Worm (Caenorhabditis elegans): ENCODE results near the gene fnip-2.
"Not testable (repeated sequence)": the region's sequence is repeated elsewhere in the genome, so short reads cannot be mapped to it uniquely, and the experiment has no call there.

Gene fnip-2

ce11 chrIV:2245565-2245964 lies 22.9 kb downstream of the fnip-2 start, which contains the start of gene M70.1:
TSS of gene M70.1 (plus strand) at chrIV:2245865.
- not testable (repeated sequence) for TF ChIP-seq let-607 (tag; optimal IDR thresholded peaks at IDR 0.05); madf-8 (GFP tag; conservative IDR thresholded peaks at IDR 0.05); repo-1 (tag; optimal IDR thresholded peaks at IDR 0.05)

- 0 out of 2 replicates have a peak, but pooled peaks have one; percentile 29 for TF ChIP-seq attf-3 (GFP tag; conservative IDR thresholded peaks at IDR 0.05)
- no peak for TF ChIP-seq Y95B8A.8 (GFP tag; IDR thresholded peaks at IDR 0.05)
- no peak for TF ChIP-seq mxl-1 (tag; optimal IDR thresholded peaks at IDR 0.05)
- no peak for TF ChIP-seq sptf-2 (GFP tag; optimal IDR thresholded peaks at IDR 0.05)
- TF ChIP-seq lin-40 (tag; optimal IDR thresholded peaks at IDR 0.05): no peak
- TF ChIP-seq F23B12.7 (tag; optimal IDR thresholded peaks at IDR 0.05; ENCODE audit: insufficient read depth): no peak
- peak; percentile 52; the same call in 1 of the 2 replicates for TF ChIP-seq hmg-1.2 (GFP tag; IDR thresholded peaks at IDR 0.05)
- TF ChIP-seq F55B11.4 (tag; optimal IDR thresholded peaks at IDR 0.05; ENCODE audit: borderline replicate concordance, insufficient read depth): no peak
- no peak for TF ChIP-seq pha-4 (tag; optimal IDR thresholded peaks at IDR 0.05)
- no peak for TF ChIP-seq lin-26 (GFP tag; IDR thresholded peaks at IDR 0.05)
- TF ChIP-seq Y56A3A.18 (GFP tag; IDR thresholded peaks at IDR 0.05): no peak
- no peak for TF ChIP-seq snpc-4 (GFP tag; optimal IDR thresholded peaks at IDR 0.05)
- TF ChIP-seq snpc-4 (tag; optimal IDR thresholded peaks at IDR 0.05): peak in 2 of 4 experiments; percentile 72 to 88
- TF ChIP-seq B0019.2 (GFP tag; conservative IDR thresholded peaks at IDR 0.05): no peak
- no peak for TF ChIP-seq Y53F4B.3 (GFP tag; IDR thresholded peaks at IDR 0.05)
- TF ChIP-seq zfh-2 (GFP tag; conservative IDR thresholded peaks at IDR 0.05): peak; percentile 80
- no peak for TF ChIP-seq rpc-1 (optimal IDR thresholded peaks at IDR 0.05)
- TF ChIP-seq rpc-1 (tag; optimal IDR thresholded peaks at IDR 0.05): peak; percentile 40
- TF ChIP-seq hlh-12 (tag; optimal IDR thresholded peaks at IDR 0.05): no peak
- TF ChIP-seq snpc-1.1 (tag; optimal IDR thresholded peaks at IDR 0.05; ENCODE audit: insufficient read depth): peak; percentile 69
- TF ChIP-seq dpl-1 (GFP tag; optimal IDR thresholded peaks at IDR 0.05): no peak
- peak; percentile 43; the same call in 1 of the 2 replicates for TF ChIP-seq cebp-2 (GFP tag; IDR thresholded peaks at IDR 0.05)
- TF ChIP-seq him-1 (tag; optimal IDR thresholded peaks at IDR 0.05): peak; percentile 14
- no peak; the same call in 1 of the 2 replicates for TF ChIP-seq egrh-3 (GFP tag; IDR thresholded peaks at IDR 0.05)
- no peak for TF ChIP-seq let-607 (tag; optimal IDR thresholded peaks at IDR 0.05)
- TF ChIP-seq mcd-1 (GFP tag; IDR thresholded peaks at IDR 0.05): peak; percentile 49; the same call in 1 of the 2 replicates
- no peak for TF ChIP-seq ZK185.1 (tag; optimal IDR thresholded peaks at IDR 0.05; ENCODE audit: poor library complexity, severe bottlenecking)
- TF ChIP-seq lsl-1 (GFP tag; optimal IDR thresholded peaks at IDR 0.05): peak; percentile 23
- TF ChIP-seq F33H1.4 (GFP tag; IDR thresholded peaks at IDR 0.05): no peak
- no peak for TF ChIP-seq mes-4 (tag; optimal IDR thresholded peaks at IDR 0.05)
- 0 out of 2 replicates have a peak, but pooled peaks have one; percentile 40 for TF ChIP-seq aptf-2 (GFP tag; conservative IDR thresholded peaks at IDR 0.05)
- TF ChIP-seq ztf-6 (GFP tag; IDR thresholded peaks at IDR 0.05): no peak
- no peak for TF ChIP-seq bed-2 (GFP tag; IDR thresholded peaks at IDR 0.05)
- TF ChIP-seq ztf-18 (tag; optimal IDR thresholded peaks at IDR 0.05): no peak
Measured at ce11 chrIV:2246150-2246549, 23.5 kb downstream of the fnip-2 start.

ce11 chrIV:2253392-2254048 lies 30.9 kb downstream of the fnip-2 start:
- TF ChIP-seq lag-1 (GFP tag; IDR thresholded peaks at IDR 0.05) (no peak), ceh-58 (GFP tag; IDR thresholded peaks at IDR 0.05) (no peak), hmg-1.2 (GFP tag; IDR thresholded peaks at IDR 0.05) (no peak), snpc-3.4 (tag; optimal IDR thresholded peaks at IDR 0.05) (no peak), unc-130 (GFP tag; optimal IDR thresholded peaks at IDR 0.05) (no peak), F23B12.7 (tag; optimal IDR thresholded peaks at IDR 0.05; ENCODE audit: insufficient read depth) (no peak), let-526 (GFP tag; IDR thresholded peaks at IDR 0.05) (no peak), ztf-18 (tag; optimal IDR thresholded peaks at IDR 0.05) (no peak), tlf-1 (GFP tag; optimal IDR thresholded peaks at IDR 0.05) (no peak), F55B11.4 (tag; optimal IDR thresholded peaks at IDR 0.05; ENCODE audit: borderline replicate concordance, insufficient read depth) (no peak), snpc-1.1 (tag; optimal IDR thresholded peaks at IDR 0.05; ENCODE audit: insufficient read depth) (no peak), ccch-3 (GFP tag; optimal IDR thresholded peaks at IDR 0.05) (no peak), hsf-1 (GFP tag; IDR thresholded peaks at IDR 0.05) (no peak), nhr-80 (tag; optimal IDR thresholded peaks at IDR 0.05) (no peak), nhr-27 (tag; optimal IDR thresholded peaks at IDR 0.05) (no peak)
